Worm (Caenorhabditis elegans) whole organism, midembryonic: ENCODE measurements around the gene lsy-13.

ENCODE experiments used
- flt-1 ChIP-seq: fragments of 200-800 bp; sonication (Bioruptor generic); IDR thresholded peaks from 2 replicates; pipeline ENCODE4 v1.3.6; 2022; ENCODE audit warnings: missing genetic modification characterization, missing compliant biosample characterization
- ref-1 ChIP-seq: fragments of 200-800 bp; sonication (Bioruptor generic); conservative IDR thresholded peaks from 2 replicates; pipeline ENCODE4 v1.3.6; 2022; ENCODE audit warnings: missing genetic modification reagents, missing genetic modification characterization, missing compliant biosample characterization

ce11 chrIV:16863431-16863895, at the start of gene lsy-13, which contains the start of gene mel-46:
- TF ChIP-seq ref-1 (GFP tag; lab: Robert Waterston, UW) (no peak), flt-1 (GFP tag; lab: Robert Waterston, UW) (peak; percentile 86)
